Fruit fly (Drosophila melanogaster) whole organism, prepupa: Measurements from ENCODE around the gene Dyro.

Experiments
- Blimp-1 ChIP-seq: fragments of 200-800 bp; sonication (Bioruptor generic); optimal IDR thresholded peaks from 3 replicates; lab custom pipeline; 2017; ENCODE audit warnings: missing biosample characterization, missing genetic modification characterization, mild to moderate bottlenecking, moderate library complexity, missing genetic modification reagents
- CG10631 ChIP-seq: fragments of 200-800 bp; sonication (Bioruptor generic); optimal IDR thresholded peaks from 2 replicates; lab custom pipeline; 2016; ENCODE audit warnings: missing biosample characterization, missing genetic modification characterization
- CG11902 ChIP-seq: fragments of 200-800 bp; sonication (Bioruptor generic); optimal IDR thresholded peaks from 3 replicates; lab custom pipeline; 2016; ENCODE audit warnings: missing biosample characterization, missing genetic modification characterization
- CG15336 ChIP-seq: fragments of 200-800 bp; sonication (Bioruptor generic); IDR thresholded peaks from 2 replicates; pipeline ENCODE4 v1.3.6; 2022; ENCODE audit warnings: missing biosample characterization, missing genetic modification characterization
- CG3032 ChIP-seq: fragments of 200-800 bp; optimal IDR thresholded peaks from 2 replicates; lab custom pipeline; 2019; ENCODE audit warnings: missing biosample characterization, mild to moderate bottlenecking, missing genetic modification characterization, moderate library complexity
- CG32006 ChIP-seq: fragments of 200-800 bp; sonication (Bioruptor generic); optimal IDR thresholded peaks from 3 replicates; lab custom pipeline; 2017; ENCODE audit warnings: missing biosample characterization, mild to moderate bottlenecking, missing genetic modification characterization
- CG4318 ChIP-seq: fragments of 200-800 bp; sonication (Bioruptor generic); optimal IDR thresholded peaks from 3 replicates; lab custom pipeline; 2017; ENCODE audit warnings: missing biosample characterization, mild to moderate bottlenecking, missing genetic modification characterization
- CG6163 ChIP-seq: fragments of 200-800 bp; sonication (Bioruptor generic); IDR thresholded peaks from 3 replicates; pipeline ENCODE4 v1.3.6; 2022; ENCODE audit warnings: missing biosample characterization, missing genetic modification characterization
- CG6792 ChIP-seq: fragments of 200-800 bp; sonication (Bioruptor generic); optimal IDR thresholded peaks from 3 replicates; lab custom pipeline; 2016; ENCODE audit warnings: missing biosample characterization, missing genetic modification characterization
- CG8119 ChIP-seq: fragments of 200-800 bp; sonication (Bioruptor generic); IDR thresholded peaks from 3 replicates; pipeline ENCODE4 v1.3.6; 2022; ENCODE audit warnings: missing biosample characterization, missing genetic modification characterization
- Eip75B ChIP-seq: fragments of 200-800 bp; sonication (Bioruptor generic); optimal IDR thresholded peaks from 3 replicates; lab custom pipeline; 2016; ENCODE audit warnings: missing biosample characterization, missing genetic modification characterization
- Eip78C ChIP-seq: fragments of 200-800 bp; sonication (Bioruptor generic); peaks from one replicate; lab custom pipeline; 2016; ENCODE audit warnings: missing biosample characterization, missing genetic modification characterization
- Eip93F ChIP-seq: fragments of 200-800 bp; sonication (Bioruptor generic); optimal IDR thresholded peaks from 2 replicates; lab custom pipeline; 2016; ENCODE audit warnings: missing biosample characterization, mild to moderate bottlenecking, missing genetic modification characterization
- Ets96B ChIP-seq: fragments of 200-800 bp; optimal IDR thresholded peaks from 2 replicates; lab custom pipeline; 2019; ENCODE audit warnings: missing biosample characterization, mild to moderate bottlenecking, missing genetic modification characterization, moderate library complexity
- Hr38 ChIP-seq: sonication (Bioruptor generic); optimal IDR thresholded peaks from 2 replicates; lab custom pipeline; 2016; ENCODE audit warnings: missing biosample characterization, missing genetic modification characterization
- Hr39 ChIP-seq: fragments of 200-800 bp; sonication (Bioruptor generic); optimal IDR thresholded peaks from 2 replicates; lab custom pipeline; 2016; ENCODE audit warnings: missing biosample characterization, missing genetic modification characterization
- Hr4 ChIP-seq: fragments of 200-800 bp; sonication (Bioruptor generic); optimal IDR thresholded peaks from 3 replicates; lab custom pipeline; 2016; ENCODE audit warnings: missing biosample characterization, missing genetic modification characterization
- Met ChIP-seq: fragments of 200-800 bp; sonication (Bioruptor generic); optimal IDR thresholded peaks from 3 replicates; lab custom pipeline; 2016; ENCODE audit warnings: missing biosample characterization, missing genetic modification characterization
- Sox14 ChIP-seq: fragments of 200-800 bp; sonication (Bioruptor generic); optimal IDR thresholded peaks from 3 replicates; lab custom pipeline; 2016; ENCODE audit warnings: missing biosample characterization, missing genetic modification characterization
- acj6 ChIP-seq: fragments of 200-800 bp; sonication (Bioruptor generic); optimal IDR thresholded peaks from 3 replicates; lab custom pipeline; 2016; ENCODE audit warnings: missing biosample characterization, missing genetic modification characterization
- cyc ChIP-seq: fragments of 200-800 bp; sonication (Bioruptor generic); optimal IDR thresholded peaks from 3 replicates; lab custom pipeline; 2016; ENCODE audit warnings: missing biosample characterization, missing genetic modification characterization
- dac ChIP-seq: fragments of 200-800 bp; sonication (Bioruptor generic); optimal IDR thresholded peaks from 2 replicates; lab custom pipeline; 2017; ENCODE audit warnings: missing biosample characterization, mild to moderate bottlenecking, missing genetic modification characterization
- dsx ChIP-seq: fragments of 200-800 bp; optimal IDR thresholded peaks from 3 replicates; lab custom pipeline; 2019; ENCODE audit warnings: missing biosample characterization, mild to moderate bottlenecking, missing genetic modification characterization, moderate library complexity; ENCODE audit not compliant: poor library complexity, severe bottlenecking
- eg ChIP-seq: fragments of 200-800 bp; sonication (Bioruptor generic); IDR thresholded peaks from 3 replicates; pipeline ENCODE4 v1.3.6; 2022; ENCODE audit warnings: missing biosample characterization, missing genetic modification characterization
- esn ChIP-seq: fragments of 200-800 bp; sonication (Bioruptor generic); optimal IDR thresholded peaks from 2 replicates; lab custom pipeline; 2016; ENCODE audit warnings: missing biosample characterization, mild to moderate bottlenecking, missing genetic modification characterization, moderate library complexity
- fd59A ChIP-seq: fragments of 200-800 bp; sonication (Bioruptor generic); optimal IDR thresholded peaks from 2 replicates; lab custom pipeline; 2017; ENCODE audit warnings: missing biosample characterization, mild to moderate bottlenecking, missing genetic modification characterization, missing genetic modification reagents
- fkh ChIP-seq: fragments of 200-800 bp; sonication (Bioruptor generic); optimal IDR thresholded peaks from 3 replicates; lab custom pipeline; 2017; ENCODE audit warnings: missing biosample characterization, mild to moderate bottlenecking, missing genetic modification characterization, moderate library complexity
- lz ChIP-seq: fragments of 200-800 bp; sonication (Bioruptor generic); optimal IDR thresholded peaks from 3 replicates; lab custom pipeline; 2016; ENCODE audit warnings: missing biosample characterization, missing genetic modification characterization
- net ChIP-seq: fragments of 200-800 bp; sonication (Bioruptor generic); optimal IDR thresholded peaks from 3 replicates; lab custom pipeline; 2016; ENCODE audit warnings: missing biosample characterization, missing genetic modification characterization
- pdm3 ChIP-seq: fragments of 200-800 bp; sonication (Bioruptor generic); optimal IDR thresholded peaks from 3 replicates; lab custom pipeline; 2016; ENCODE audit warnings: missing biosample characterization, missing genetic modification characterization
- spab ChIP-seq: fragments of 200-800 bp; sonication (Bioruptor generic); optimal IDR thresholded peaks from 2 replicates; lab custom pipeline; 2017; ENCODE audit warnings: missing biosample characterization, mild to moderate bottlenecking, missing genetic modification characterization, missing genetic modification reagents
- ss ChIP-seq, 2 experiments: fragments of 200-800 bp; sonication (Bioruptor generic); optimal IDR thresholded peaks; 2 replicates in 1 of 2; 3 replicates in 1 of 2; lab custom pipeline; 2017 to 2018; ENCODE audit warnings: mild to moderate bottlenecking in 2 of 2, missing biosample characterization in 2 of 2, missing genetic modification characterization in 2 of 2, moderate library complexity in 1 of 2
- svp ChIP-seq: fragments of 200-800 bp; sonication (Bioruptor generic); peaks from one replicate; lab custom pipeline; 2016; ENCODE audit warnings: missing biosample characterization, missing genetic modification characterization
- topi ChIP-seq: fragments of 200-800 bp; sonication (Bioruptor generic); optimal IDR thresholded peaks from 3 replicates; lab custom pipeline; 2016; ENCODE audit warnings: missing biosample characterization, missing genetic modification characterization

Dyro gene

DNA sequence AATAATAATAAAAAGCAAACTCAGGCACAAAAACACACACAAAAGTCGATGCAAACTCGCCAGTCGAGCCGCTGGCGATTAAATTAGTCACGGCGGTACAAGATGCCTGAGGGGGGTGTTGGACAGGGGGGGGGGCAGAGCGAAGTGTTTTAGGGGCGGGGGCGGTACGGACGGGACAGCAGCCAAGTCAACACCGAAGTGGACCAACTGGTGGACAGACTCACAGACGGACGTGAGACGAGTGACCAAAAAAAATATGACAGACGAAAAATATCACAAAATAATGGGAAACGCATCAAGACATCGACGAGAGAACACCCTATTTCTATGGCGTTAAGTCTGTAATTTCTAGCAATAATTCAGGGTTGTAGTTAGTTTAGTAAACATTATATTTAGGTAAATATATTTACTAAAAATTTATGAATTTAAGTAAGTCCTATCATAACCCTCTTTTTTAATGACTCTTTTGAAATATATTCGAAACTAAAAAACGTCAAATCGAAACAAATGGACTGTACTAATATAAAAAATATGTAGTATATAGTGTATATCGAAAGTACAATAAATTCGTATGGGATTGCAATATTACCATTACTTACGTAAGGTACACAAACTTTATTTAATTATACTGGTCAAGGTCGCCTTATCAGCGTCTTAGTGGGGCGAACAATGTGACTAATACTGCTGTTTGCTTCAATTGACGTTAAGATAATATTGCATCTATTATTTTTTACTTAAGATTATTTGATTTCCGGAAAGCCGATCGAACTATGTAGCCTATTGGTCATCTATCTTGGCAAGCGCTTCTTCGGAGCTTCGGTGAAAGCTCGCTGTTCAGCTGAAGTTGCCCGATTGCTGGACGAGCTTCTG lies 4.2 kb downstream of the Dyro start (continued):
- TF ChIP-seq pdm3 (GFP tag; lab: Kevin White, UChicago) (no peak), fd59A (GFP tag; lab: Kevin White, UChicago) (no peak), net (GFP tag; lab: Kevin White, UChicago) (no peak), Hr39 (no peak), dac (no peak), CG32006 (GFP tag; lab: Kevin White, UChicago) (peak; percentile 64), CG11902 (GFP tag; lab: Kevin White, UChicago) (no peak), Eip75B (GFP tag; lab: Kevin White, UChicago) (no peak), Hr38 (GFP tag; lab: Kevin White, UChicago) (no peak), CG6792 (no peak), dsx (GFP tag; lab: Kevin White, UChicago) (no peak), CG8119 (GFP tag; lab: Robert Waterston, UW) (0 out of 3 replicates have a peak, but pooled peaks have one; percentile 34), CG6163 (GFP tag; lab: Robert Waterston, UW) (0 out of 3 replicates have a peak, but pooled peaks have one; percentile 26), Blimp-1 (GFP tag; lab: Kevin White, UChicago) (no peak)

DNA sequence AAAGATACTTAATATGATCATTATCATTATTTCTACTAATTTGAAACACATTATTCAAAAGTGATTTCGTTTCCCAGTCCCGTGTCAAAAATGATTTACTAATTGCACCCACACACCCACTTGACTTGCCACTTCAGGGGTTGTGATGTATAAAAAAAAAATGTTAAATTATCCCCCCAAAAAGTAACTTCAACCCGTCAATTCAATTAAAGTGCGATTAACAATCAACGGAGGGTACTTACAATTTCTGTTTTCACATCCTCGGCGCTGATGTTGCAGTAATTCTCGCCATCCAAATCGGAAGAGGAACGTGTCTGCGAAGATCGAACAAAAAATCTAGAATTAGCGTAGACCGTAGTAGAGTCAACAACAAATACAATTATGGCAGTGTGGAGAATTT lies 4.9 kb downstream of the Dyro start:
- TF ChIP-seq Eip93F (GFP tag; lab: Kevin White, UChicago) = no peak
- TF ChIP-seq Hr38 (GFP tag; lab: Kevin White, UChicago) = no peak
- TF ChIP-seq Hr39 = no peak
- no peak for TF ChIP-seq CG32006 (GFP tag; lab: Kevin White, UChicago)
- no peak for TF ChIP-seq Blimp-1 (GFP tag; lab: Kevin White, UChicago)
- TF ChIP-seq CG3032 (tag; lab: Kevin White, UChicago) = no peak
- TF ChIP-seq acj6 = no peak
- TF ChIP-seq Hr4 (GFP tag; lab: Kevin White, UChicago) = no peak
- TF ChIP-seq Ets96B = no peak
- TF ChIP-seq CG15336 (GFP tag; lab: Robert Waterston, UW) = no peak
- TF ChIP-seq spab (GFP tag; lab: Kevin White, UChicago) = no peak
- TF ChIP-seq CG10631 (GFP tag; lab: Kevin White, UChicago) = no peak
- no peak for TF ChIP-seq Eip78C (GFP tag; lab: Kevin White, UChicago)
- no peak for TF ChIP-seq topi (GFP tag; lab: Kevin White, UChicago)
- TF ChIP-seq esn (GFP tag; lab: Kevin White, UChicago) = no peak
- no peak for TF ChIP-seq lz (GFP tag; lab: Kevin White, UChicago)
- TF ChIP-seq CG4318 = no peak
- TF ChIP-seq CG6163 (GFP tag; lab: Robert Waterston, UW) = no peak
- TF ChIP-seq Sox14 (GFP tag; lab: Kevin White, UChicago) = no peak

DNA sequence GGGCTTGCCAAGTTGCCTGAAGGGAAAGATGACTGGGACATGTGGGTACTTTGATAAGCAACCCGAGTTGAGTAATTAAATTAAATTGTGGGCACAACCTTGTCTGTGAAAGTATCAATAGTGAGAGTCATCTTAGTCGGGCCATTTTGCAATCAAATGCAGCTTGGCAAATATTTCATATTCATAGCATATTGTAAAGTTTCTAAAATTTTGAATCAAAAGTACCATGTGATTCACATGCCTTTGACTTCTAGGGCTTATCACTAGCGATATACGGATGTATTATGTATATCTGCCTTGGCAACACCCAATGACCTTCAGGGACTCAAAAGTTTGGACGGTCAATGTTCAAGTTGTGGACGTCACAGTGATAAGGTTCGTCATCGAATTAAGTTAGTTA lies 5.5 kb downstream of the Dyro start:
- TF ChIP-seq spab (GFP tag; lab: Kevin White, UChicago) (no peak), svp (GFP tag; lab: Kevin White, UChicago) (peak; percentile 55), CG6792 (no peak), Met (GFP tag; lab: Kevin White, UChicago) (no peak), eg (GFP tag; lab: Robert Waterston, UW) (no peak), net (GFP tag; lab: Kevin White, UChicago) (no peak), CG32006 (GFP tag; lab: Kevin White, UChicago) (no peak), Hr4 (GFP tag; lab: Kevin White, UChicago) (no peak), fkh (peak; percentile 17), cyc (GFP tag; lab: Kevin White, UChicago) (no peak), CG8119 (GFP tag; lab: Robert Waterston, UW) (no peak), ss (GFP tag; optimal IDR thresholded peaks at IDR 0.05; lab: Kevin White, UChicago) (no peak)
- TF ChIP-seq, all 60 proteins: peak for 2
